Worm (Caenorhabditis elegans) whole organism, early embryonic: ENCODE data around the gene aqp-7.

Experiments
- B0310.2 ChIP-seq: sonication (generic microtip); optimal IDR thresholded peaks from 2 replicates; lab custom pipeline; 2016; ENCODE audit warnings: mild to moderate bottlenecking, missing genetic modification characterization, missing compliant biosample characterization
- F13C5.2 ChIP-seq: sonication (generic microtip); optimal IDR thresholded peaks from 2 replicates; lab custom pipeline; 2017; ENCODE audit warnings: mild to moderate bottlenecking, missing genetic modification characterization, inconsistent platforms, missing compliant biosample characterization
- aly-1 ChIP-seq: sonication (generic microtip); optimal IDR thresholded peaks from 2 replicates; lab custom pipeline; 2016; ENCODE audit warnings: missing genetic modification characterization, missing compliant biosample characterization
- ama-1 ChIP-seq: fragments of 150-350 bp; optimal IDR thresholded peaks from 2 replicates; lab custom pipeline; 2014
- ceh-13 ChIP-seq: fragments of 200-800 bp; sonication (Bioruptor generic); optimal IDR thresholded peaks from 2 replicates; lab custom pipeline; 2018; ENCODE audit warnings: mild to moderate bottlenecking, missing genetic modification characterization, missing compliant biosample characterization
- ceh-36 ChIP-seq: sonication (generic microtip); optimal IDR thresholded peaks from 2 replicates; lab custom pipeline; 2016; ENCODE audit warnings: missing genetic modification characterization, inconsistent platforms, missing compliant biosample characterization
- ets-7 ChIP-seq: sonication (generic microtip); optimal IDR thresholded peaks from 2 replicates; lab custom pipeline; 2016; ENCODE audit warnings: missing genotype, missing genetic modification characterization, missing compliant biosample characterization
- flt-1 ChIP-seq: fragments of 200-800 bp; sonication (Bioruptor generic); IDR thresholded peaks from 2 replicates; pipeline ENCODE4 v1.3.6; 2022; ENCODE audit warnings: missing genetic modification characterization, missing compliant biosample characterization
- hmbx-1 ChIP-seq: sonication (generic microtip); optimal IDR thresholded peaks from 2 replicates; lab custom pipeline; 2016; ENCODE audit warnings: mild to moderate bottlenecking, missing genetic modification characterization, missing compliant biosample characterization
- hmg-4 ChIP-seq: fragments of 200-800 bp; sonication (Bioruptor generic); optimal IDR thresholded peaks from 2 replicates; lab custom pipeline; 2018; ENCODE audit warnings: mild to moderate bottlenecking, missing genetic modification characterization, missing compliant biosample characterization
- hnd-1 ChIP-seq: sonication (generic microtip); optimal IDR thresholded peaks from 2 replicates; lab custom pipeline; 2016; ENCODE audit warnings: missing genetic modification characterization, missing compliant biosample characterization
- pes-1 ChIP-seq: fragments of 200-800 bp; sonication (Bioruptor generic); IDR thresholded peaks from 2 replicates; pipeline ENCODE4 v1.3.6; 2022; ENCODE audit warnings: missing genetic modification reagents, missing genetic modification characterization, missing compliant biosample characterization
- scrt-1 ChIP-seq: fragments of 200-800 bp; sonication (Bioruptor generic); IDR thresholded peaks from 2 replicates; pipeline ENCODE4 v1.3.6; 2022; ENCODE audit warnings: missing genetic modification characterization, missing compliant biosample characterization
- sea-1 ChIP-seq: fragments of 200-800 bp; sonication (Bioruptor generic); conservative IDR thresholded peaks from 2 replicates; pipeline ENCODE4 v1.3.6; 2022; ENCODE audit warnings: missing genetic modification characterization, missing compliant biosample characterization
- tbx-11 ChIP-seq: fragments of 200-800 bp; sonication (Bioruptor generic); IDR thresholded peaks from 2 replicates; pipeline ENCODE4 v1.3.6; 2022; ENCODE audit warnings: missing genetic modification characterization, missing compliant biosample characterization
- tbx-37 ChIP-seq: fragments of 200-800 bp; sonication (Bioruptor generic); conservative IDR thresholded peaks from 2 replicates; pipeline ENCODE4 v1.3.6; 2022; ENCODE audit warnings: missing genetic modification reagents, missing genetic modification characterization, missing compliant biosample characterization
- tra-4 ChIP-seq: sonication (generic microtip); optimal IDR thresholded peaks from 2 replicates; lab custom pipeline; 2017; ENCODE audit warnings: missing genetic modification characterization, missing compliant biosample characterization

The aqp-7 gene

ce11 chrX:3063274-3063673, 38.4 kb downstream of the aqp-7 start, which contains the start of gene ceh-30:
TSS of gene ceh-30 (plus strand) at chrX:3063574.
- TF ChIP-seq B0310.2 (tag; lab: Kevin White, UChicago) (no peak), ceh-36 (no peak), ceh-13 (GFP tag; lab: Kevin White, UChicago) (no peak), hmg-4 (GFP tag; lab: Kevin White, UChicago) (no peak), F13C5.2 (tag; lab: Kevin White, UChicago) (no peak), pes-1 (GFP tag; lab: Robert Waterston, UW) (no peak), scrt-1 (no peak), ets-7 (tag; lab: Kevin White, UChicago) (no peak), ama-1 (no peak), hmbx-1 (tag; lab: Kevin White, UChicago) (no peak), aly-1 (tag; lab: Kevin White, UChicago) (no peak), sea-1 (GFP tag; lab: Robert Waterston, UW) (no peak), tbx-11 (GFP tag; lab: Robert Waterston, UW) (no peak), tbx-37 (no peak), flt-1 (no peak), hnd-1 (tag; lab: Kevin White, UChicago) (no peak), tra-4 (tag; lab: Kevin White, UChicago) (no peak)

- TF ChIP-seq ama-1, result no peak
- no peak for TF ChIP-seq tbx-11 (GFP tag; lab: Robert Waterston, UW)
- no peak for TF ChIP-seq ceh-13 (GFP tag; lab: Kevin White, UChicago)
- TF ChIP-seq hmbx-1 (tag; lab: Kevin White, UChicago), result no peak
- no peak for TF ChIP-seq aly-1 (tag; lab: Kevin White, UChicago)
- TF ChIP-seq tbx-37, result no peak
- TF ChIP-seq F13C5.2 (tag; lab: Kevin White, UChicago), result no peak
- TF ChIP-seq pes-1 (GFP tag; lab: Robert Waterston, UW), result no peak
- TF ChIP-seq ets-7 (tag; lab: Kevin White, UChicago), result no peak
Observed at ce11 chrX:3067052-3067451, 42.2 kb downstream of the aqp-7 start.

DNA sequence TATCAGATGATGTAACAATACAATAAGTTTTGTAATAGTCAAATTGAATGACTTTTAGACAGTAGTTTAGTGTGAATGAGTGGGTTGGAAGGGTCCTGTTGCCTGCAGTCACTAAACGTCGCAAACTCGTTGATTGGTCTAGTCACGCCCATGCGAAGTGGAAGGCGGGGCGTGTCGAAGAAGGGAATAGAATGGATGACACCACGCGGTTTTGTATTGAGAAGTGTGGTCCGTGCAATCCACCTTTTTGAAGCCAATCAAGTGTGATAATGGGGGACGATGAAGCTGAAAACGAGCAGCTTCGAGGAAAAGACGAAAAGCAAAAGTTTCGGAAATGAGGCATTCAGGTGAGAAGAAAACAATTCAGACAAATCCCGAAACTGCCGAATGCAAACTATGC, 45.5 kb downstream of the aqp-7 start, which contains the start of gene ceh-31:
TSS of gene ceh-31 (minus strand) at position 101 of the 400 bp plus-strand sequence.
- TF ChIP-seq hmbx-1 (tag; lab: Kevin White, UChicago), result no peak
